Worm (Caenorhabditis elegans) whole organism, L3 larva: ENCODE measurements around the gene ZK353.2.

Experiments used
- aly-2 ChIP-seq: fragments of 150-350 bp; optimal IDR thresholded peaks from 2 replicates; lab custom pipeline; 2014; ENCODE audit warnings: missing biosample characterization, missing genetic modification characterization
- ceh-82 ChIP-seq: fragments of 150-350 bp; optimal IDR thresholded peaks from 2 replicates; lab custom pipeline; 2014; ENCODE audit warnings: missing biosample characterization, missing genetic modification characterization
- elt-1 ChIP-seq: fragments of 150-350 bp; optimal IDR thresholded peaks from 2 replicates; lab custom pipeline; 2014; ENCODE audit warnings: missing biosample characterization, missing genetic modification characterization
- lin-39 ChIP-seq: fragments of 150-350 bp; optimal IDR thresholded peaks from 2 replicates; lab custom pipeline; 2018; ENCODE audit warnings: missing biosample characterization, missing genetic modification reagents, missing genetic modification characterization
- mdl-1 ChIP-seq: fragments of 150-350 bp; optimal IDR thresholded peaks from 2 replicates; lab custom pipeline; 2014; ENCODE audit warnings: missing biosample characterization, missing genetic modification characterization
- nfya-1 ChIP-seq: sonication (generic microtip); optimal IDR thresholded peaks from 2 replicates; lab custom pipeline; 2017; ENCODE audit warnings: missing genetic modification characterization, mild to moderate bottlenecking, missing compliant biosample characterization, antibody characterized with exemption, moderate library complexity; ENCODE audit not compliant: insufficient read depth
- nhr-12 ChIP-seq: fragments of 150-350 bp; optimal IDR thresholded peaks from 2 replicates; lab custom pipeline; 2014; ENCODE audit warnings: missing biosample characterization, missing genetic modification characterization
- snpc-4 ChIP-seq: fragments of 150-350 bp; optimal IDR thresholded peaks from 2 replicates; lab custom pipeline; 2014; ENCODE audit warnings: missing biosample characterization, missing genetic modification characterization
- tbx-2 ChIP-seq: sonication (generic microtip); optimal IDR thresholded peaks from 2 replicates; lab custom pipeline; 2016; ENCODE audit warnings: mild to moderate bottlenecking, missing genetic modification characterization, missing compliant biosample characterization
- ztf-11 ChIP-seq: fragments of 150-350 bp; optimal IDR thresholded peaks from 2 replicates; lab custom pipeline; 2014; ENCODE audit warnings: missing biosample characterization, missing genetic modification characterization

- no peak for TF ChIP-seq tbx-2 (tag; lab: Kevin White, UChicago)
- TF ChIP-seq ztf-11 (tag; lab: Kevin White, UChicago) = no peak
- no peak for TF ChIP-seq ceh-82 (tag; lab: Kevin White, UChicago)
- no peak for TF ChIP-seq snpc-4 (tag; lab: Kevin White, UChicago)
- TF ChIP-seq lin-39 (tag; lab: Kevin White, UChicago) = no peak
- TF ChIP-seq mdl-1 (tag; lab: Kevin White, UChicago) = no peak
- TF ChIP-seq elt-1 (tag; lab: Kevin White, UChicago) = no peak
- no peak for TF ChIP-seq aly-2
- no peak for TF ChIP-seq nhr-12 (tag; lab: Kevin White, UChicago)
- TF ChIP-seq nfya-1 (tag; lab: Kevin White, UChicago) = peak; percentile 66
These were observed 7.0 kb downstream of the ZK353.2 start, which contains the start of the genes ubxn-4 and cyy-1 for ce11 chrIII:8405449-8405962.
